Fruit fly (Drosophila melanogaster): ENCODE results near the gene alph.
A peak's percentile ranks its signal among the peaks of the same experiment; 100 is the strongest.

Gene alph

dm6 chr3R:29620712-29621479, 29.3 kb downstream of the alph start (continued):
- TF ChIP-seq tgo (GFP tag; IDR thresholded peaks at IDR 0.05) (no peak), hkb (optimal IDR thresholded peaks at IDR 0.05) (no peak), hkb (GFP tag; IDR thresholded peaks at IDR 0.05) (no peak; the same call in 1 of the 2 replicates), pzg (GFP tag; optimal IDR thresholded peaks at IDR 0.05) (no peak), br (optimal IDR thresholded peaks at IDR 0.05) (no peak), luna (GFP tag; optimal IDR thresholded peaks at IDR 0.05) (no peak), Dref (GFP tag; IDR thresholded peaks at IDR 0.05) (no peak), CG15269 (tag; optimal IDR thresholded peaks at IDR 0.05) (no peak), GATAe (GFP tag; conservative IDR thresholded peaks at IDR 0.05) (peak; percentile 87), Hey (tag; optimal IDR thresholded peaks at IDR 0.05) (peak; percentile 71), Atf3 (GFP tag; optimal IDR thresholded peaks at IDR 0.05) (no peak), crp (GFP tag; optimal IDR thresholded peaks at IDR 0.05) (no peak), hth (optimal IDR thresholded peaks at IDR 0.05) (no peak), ham (GFP tag; IDR thresholded peaks at IDR 0.05) (no peak), Nf-YC (tag; optimal IDR thresholded peaks at IDR 0.05) (peak; percentile 23), CG9932 (GFP tag; IDR thresholded peaks at IDR 0.05) (no peak), Rfx (GFP tag; IDR thresholded peaks at IDR 0.05) (0 out of 2 replicates have a peak, but pooled peaks have one; percentile 10), CG6854 (GFP tag; optimal IDR thresholded peaks at IDR 0.05) (no peak), trh (GFP tag; optimal IDR thresholded peaks at IDR 0.05) (no peak), pho (GFP tag; optimal IDR thresholded peaks at IDR 0.05) (no peak), usp (GFP tag; optimal IDR thresholded peaks at IDR 0.05) (no peak), bbx (GFP tag; IDR thresholded peaks at IDR 0.05; ENCODE audit: partially characterized antibody) (no peak), CG12219 (GFP tag; optimal IDR thresholded peaks at IDR 0.05) (peak; percentile 4), kay (GFP tag; optimal IDR thresholded peaks at IDR 0.05) (no peak), D (optimal IDR thresholded peaks at IDR 0.05) (no peak), D (GFP tag; optimal IDR thresholded peaks at IDR 0.05) (no peak), psq (GFP tag; optimal IDR thresholded peaks at IDR 0.05) (no peak), Med (GFP tag) (peak; percentile 74), Gsc (GFP tag; IDR thresholded peaks at IDR 0.05) (no peak), CG10543 (GFP tag; optimal IDR thresholded peaks at IDR 0.05) (peak; percentile 70), slbo (GFP tag; IDR thresholded peaks at IDR 0.05) (peak; percentile 26; the same call in 1 of the 2 replicates), CG10147 (GFP tag; optimal IDR thresholded peaks at IDR 0.05) (no peak), fu2 (GFP tag; optimal IDR thresholded peaks at IDR 0.05) (no peak), ems (GFP tag; optimal IDR thresholded peaks at IDR 0.05) (no peak), Trl (optimal IDR thresholded peaks at IDR 0.05) (no peak), Trl (GFP tag; optimal IDR thresholded peaks at IDR 0.05) (no peak), CG31388 (GFP tag; optimal IDR thresholded peaks at IDR 0.05) (no peak), CG7357 (GFP tag; IDR thresholded peaks at IDR 0.05) (no peak), ato (GFP tag; IDR thresholded peaks at IDR 0.05; ENCODE audit: partially characterized antibody) (no peak), CG12299 (tag; optimal IDR thresholded peaks at IDR 0.05) (no peak), CG3847 (GFP tag; IDR thresholded peaks at IDR 0.05) (no peak), Mad (GFP tag; optimal IDR thresholded peaks at IDR 0.05) (no peak), crol (GFP tag; IDR thresholded peaks at IDR 0.05) (peak; percentile 46), CG8478 (optimal IDR thresholded peaks at IDR 0.05) (no peak), CG12942 (GFP tag; optimal IDR thresholded peaks at IDR 0.05) (no peak), H15 (GFP tag; IDR thresholded peaks at IDR 0.05) (no peak), ash1 (GFP tag; optimal IDR thresholded peaks at IDR 0.05) (no peak), Ssrp (tag; optimal IDR thresholded peaks at IDR 0.05) (no peak), Eip74EF (GFP tag; optimal IDR thresholded peaks at IDR 0.05) (no peak), eyg (GFP tag; optimal IDR thresholded peaks at IDR 0.05) (no peak), Dip3 (GFP tag; optimal IDR thresholded peaks at IDR 0.05) (no peak), CG14965 (GFP tag; optimal IDR thresholded peaks at IDR 0.05; ENCODE audit: borderline replicate concordance) (no peak)

All from whole organism, embryonic.